Fruit fly (Drosophila melanogaster) whole organism, embryonic: Measurements from ENCODE around the gene lin-28.

Source experiments
- CG12071 ChIP-seq: fragments of 200-800 bp; sonication (Bioruptor generic); optimal IDR thresholded peaks from 3 replicates; lab custom pipeline; 2018; ENCODE audit warnings: missing biosample characterization, mild to moderate bottlenecking, missing genetic modification characterization
- CG12659 ChIP-seq: fragments of 200-800 bp; sonication (Bioruptor generic); optimal IDR thresholded peaks from 3 replicates; lab custom pipeline; 2017; ENCODE audit warnings: mild to moderate bottlenecking, missing biosample characterization, missing genetic modification reagents, missing genetic modification characterization
- CG14441 ChIP-seq: fragments of 200-800 bp; sonication (Bioruptor generic); IDR thresholded peaks from 2 replicates; pipeline ENCODE4 v1.3.6; 2022; ENCODE audit warnings: missing biosample characterization, missing genetic modification characterization
- CG14710 ChIP-seq: fragments of 200-800 bp; sonication (Bioruptor generic); optimal IDR thresholded peaks from 3 replicates; lab custom pipeline; 2019; ENCODE audit warnings: missing biosample characterization, mild to moderate bottlenecking, missing genetic modification characterization, moderate library complexity
- CG4707 ChIP-seq: fragments of 200-800 bp; sonication (Bioruptor generic); optimal IDR thresholded peaks from 2 replicates; lab custom pipeline; 2018; ENCODE audit warnings: missing biosample characterization, mild to moderate bottlenecking, missing genetic modification characterization, moderate library complexity
- CG8765 ChIP-seq: fragments of 200-800 bp; sonication (Bioruptor generic); IDR thresholded peaks from 2 replicates; pipeline ENCODE4 v1.3.6; 2022; ENCODE audit warnings: missing biosample characterization, missing genetic modification characterization
- CHES-1-like ChIP-seq: fragments of 200-800 bp; sonication (Bioruptor generic); optimal IDR thresholded peaks from 2 replicates; lab custom pipeline; 2016; ENCODE audit warnings: missing biosample characterization, missing genetic modification characterization
- CoRest ChIP-seq: fragments of 200-800 bp; sonication (Bioruptor generic); optimal IDR thresholded peaks from 3 replicates; lab custom pipeline; 2018; ENCODE audit warnings: missing biosample characterization, mild to moderate bottlenecking, missing genetic modification characterization, moderate library complexity
- D ChIP-seq, 2 experiments: fragments of 200-800 bp in 1 of 2; fragments of >200 bp in 1 of 2; sonication (Bioruptor generic) in 1 of 2; optimal IDR thresholded peaks; 2 replicates in 1 of 2; 3 replicates in 1 of 2; lab custom pipeline; 2017; ENCODE audit warnings: mild to moderate bottlenecking in 1 of 2, missing biosample characterization in 1 of 2, missing genetic modification characterization in 1 of 2, missing genetic modification reagents in 1 of 2
- Sox102F ChIP-seq: fragments of 200-800 bp; sonication (Bioruptor generic); optimal IDR thresholded peaks from 2 replicates; lab custom pipeline; 2018; ENCODE audit warnings: missing biosample characterization, mild to moderate bottlenecking, missing genetic modification characterization, moderate library complexity
- ase ChIP-seq: fragments of 200-800 bp; sonication (Bioruptor generic); IDR thresholded peaks from 3 replicates; pipeline ENCODE4 v1.3.6; 2022; ENCODE audit warnings: missing biosample characterization, missing genetic modification characterization
- pros ChIP-seq: fragments of 200-800 bp; sonication (Bioruptor generic); optimal IDR thresholded peaks from 3 replicates; lab custom pipeline; 2019; ENCODE audit warnings: missing biosample characterization, mild to moderate bottlenecking, missing genetic modification characterization, moderate library complexity
- stwl ChIP-seq: fragments of 200-800 bp; sonication (Bioruptor generic); optimal IDR thresholded peaks from 3 replicates; lab custom pipeline; 2018; ENCODE audit warnings: missing biosample characterization, mild to moderate bottlenecking, missing genetic modification characterization, moderate library complexity
- zen ChIP-seq: fragments of 200-800 bp; sonication (Bioruptor generic); optimal IDR thresholded peaks from 3 replicates; lab custom pipeline; 2018; ENCODE audit warnings: missing biosample characterization, mild to moderate bottlenecking, missing genetic modification characterization, moderate library complexity

- no peak for TF ChIP-seq Sox102F (GFP tag; lab: Kevin White, UChicago)
- TF ChIP-seq CG12659 (GFP tag; lab: Kevin White, UChicago): no peak
- TF ChIP-seq CG8765 (GFP tag; lab: Robert Waterston, UW): no peak
- TF ChIP-seq pros (GFP tag; lab: Kevin White, UChicago): no peak
- no peak for TF ChIP-seq ase
- no peak for TF ChIP-seq CG12071 (GFP tag; lab: Kevin White, UChicago)
- TF ChIP-seq stwl (tag; lab: Kevin White, UChicago): no peak
- TF ChIP-seq CG14441 (GFP tag; lab: Robert Waterston, UW): no peak
- no peak for TF ChIP-seq CoRest (tag; lab: Kevin White, UChicago)
- no peak for TF ChIP-seq D (optimal IDR thresholded peaks at IDR 0.05; lab: Kevin White, UChicago)
- TF ChIP-seq D (GFP tag; optimal IDR thresholded peaks at IDR 0.05; lab: Kevin White, UChicago): no peak
- no peak for TF ChIP-seq zen (tag; lab: Kevin White, UChicago)
- no peak for TF ChIP-seq CG4707
- no peak for TF ChIP-seq CHES-1-like
- no peak for TF ChIP-seq CG14710 (tag; lab: Kevin White, UChicago)
These were observed 19.1 kb upstream of the lin-28 start for dm6 chr3L:5635237-5636025.
